Fruit fly (Drosophila melanogaster) whole organism, pupa: ENCODE data around the gene CG2120.

Experiments used
- CG10348 ChIP-seq: fragments of 200-800 bp; sonication (Bioruptor generic); IDR thresholded peaks from 2 replicates; pipeline ENCODE4 v1.3.6; 2022; ENCODE audit warnings: missing biosample characterization, missing genetic modification characterization
- CG12605 ChIP-seq: fragments of 200-800 bp; sonication (Bioruptor generic); IDR thresholded peaks from 2 replicates; pipeline ENCODE4 v1.3.6; 2022; ENCODE audit warnings: missing biosample characterization, missing genetic modification characterization
- CG13204 ChIP-seq: fragments of 200-800 bp; sonication (Bioruptor generic); optimal IDR thresholded peaks from 2 replicates; lab custom pipeline; 2018; ENCODE audit warnings: missing biosample characterization, mild to moderate bottlenecking, missing genetic modification characterization, moderate library complexity
- CG14655 ChIP-seq: fragments of 200-800 bp; sonication (Bioruptor generic); optimal IDR thresholded peaks from 3 replicates; lab custom pipeline; 2017; ENCODE audit warnings: mild to moderate bottlenecking, missing biosample characterization, missing genetic modification reagents, missing genetic modification characterization
- CG15710 ChIP-seq: fragments of 200-800 bp; sonication (Bioruptor generic); optimal IDR thresholded peaks from 2 replicates; lab custom pipeline; 2018; ENCODE audit warnings: missing biosample characterization, mild to moderate bottlenecking, missing genetic modification characterization, moderate library complexity
- CG17806 ChIP-seq: fragments of 200-800 bp; sonication (Bioruptor generic); optimal IDR thresholded peaks from 2 replicates; lab custom pipeline; 2018; ENCODE audit warnings: missing biosample characterization, mild to moderate bottlenecking, missing genetic modification characterization, moderate library complexity
- CG32121 ChIP-seq: fragments of 200-800 bp; sonication (Bioruptor generic); IDR thresholded peaks from 2 replicates; pipeline ENCODE4 v1.3.6; 2022; ENCODE audit warnings: missing biosample characterization, missing genetic modification characterization
- CG34367 ChIP-seq: fragments of 200-800 bp; sonication (Bioruptor generic); optimal IDR thresholded peaks from 2 replicates; lab custom pipeline; 2018; ENCODE audit warnings: missing biosample characterization, mild to moderate bottlenecking, missing genetic modification characterization
- CG4496 ChIP-seq: fragments of 200-800 bp; sonication (Bioruptor generic); IDR thresholded peaks from 3 replicates; pipeline ENCODE4 v1.3.6; 2022; ENCODE audit warnings: missing biosample characterization, missing genetic modification characterization
- CG8159 ChIP-seq: fragments of 200-800 bp; sonication (Bioruptor generic); optimal IDR thresholded peaks from 3 replicates; lab custom pipeline; 2018; ENCODE audit warnings: missing biosample characterization, mild to moderate bottlenecking, missing genetic modification characterization, moderate library complexity
- CG8301 ChIP-seq: fragments of 200-800 bp; sonication (Bioruptor generic); optimal IDR thresholded peaks from 2 replicates; lab custom pipeline; 2018; ENCODE audit warnings: missing biosample characterization, mild to moderate bottlenecking, missing genetic modification characterization
- CG9948 ChIP-seq: fragments of 200-800 bp; sonication (Bioruptor generic); optimal IDR thresholded peaks from 2 replicates; lab custom pipeline; 2018; ENCODE audit warnings: missing biosample characterization, mild to moderate bottlenecking, missing genetic modification characterization, moderate library complexity
- D1 ChIP-seq: fragments of 200-800 bp; sonication (Bioruptor generic); optimal IDR thresholded peaks from 2 replicates; lab custom pipeline; 2018; ENCODE audit warnings: missing biosample characterization, mild to moderate bottlenecking, missing genetic modification characterization, moderate library complexity
- EcR ChIP-seq: fragments of 200-800 bp; sonication (Bioruptor generic); optimal IDR thresholded peaks from 3 replicates; lab custom pipeline; 2019; ENCODE audit warnings: missing biosample characterization, missing genetic modification characterization, mild to moderate bottlenecking, moderate library complexity, missing genetic modification reagents
- Ets98B ChIP-seq: fragments of 200-800 bp; sonication (Bioruptor generic); IDR thresholded peaks from 2 replicates; pipeline ENCODE4 v1.3.6; 2022; ENCODE audit warnings: missing biosample characterization, missing genetic modification characterization
- Pif1A ChIP-seq: fragments of 200-800 bp; sonication (Bioruptor generic); optimal IDR thresholded peaks from 3 replicates; lab custom pipeline; 2016; ENCODE audit warnings: missing biosample characterization, missing genetic modification characterization
- Pif1B ChIP-seq: fragments of 200-800 bp; sonication (Bioruptor generic); optimal IDR thresholded peaks from 3 replicates; lab custom pipeline; 2016; ENCODE audit warnings: missing biosample characterization, missing genetic modification characterization
- Snoo ChIP-seq: fragments of 200-800 bp; sonication (Bioruptor generic); optimal IDR thresholded peaks from 3 replicates; lab custom pipeline; 2017; ENCODE audit warnings: missing biosample characterization, mild to moderate bottlenecking, missing genetic modification characterization, inconsistent platforms
- fd96Ca ChIP-seq: fragments of 200-800 bp; sonication (Bioruptor generic); IDR thresholded peaks from 3 replicates; pipeline ENCODE4 v1.3.6; 2022; ENCODE audit warnings: missing biosample characterization, missing genetic modification characterization
- gl ChIP-seq: fragments of 200-800 bp; sonication (Bioruptor generic); optimal IDR thresholded peaks from 2 replicates; lab custom pipeline; 2018; ENCODE audit warnings: missing biosample characterization, mild to moderate bottlenecking, missing genetic modification characterization
- rn ChIP-seq: fragments of 200-800 bp; sonication (Bioruptor generic); IDR thresholded peaks from 2 replicates; pipeline ENCODE4 v1.3.6; 2022; ENCODE audit warnings: missing biosample characterization, missing genetic modification characterization

CG2120 gene

DNA sequence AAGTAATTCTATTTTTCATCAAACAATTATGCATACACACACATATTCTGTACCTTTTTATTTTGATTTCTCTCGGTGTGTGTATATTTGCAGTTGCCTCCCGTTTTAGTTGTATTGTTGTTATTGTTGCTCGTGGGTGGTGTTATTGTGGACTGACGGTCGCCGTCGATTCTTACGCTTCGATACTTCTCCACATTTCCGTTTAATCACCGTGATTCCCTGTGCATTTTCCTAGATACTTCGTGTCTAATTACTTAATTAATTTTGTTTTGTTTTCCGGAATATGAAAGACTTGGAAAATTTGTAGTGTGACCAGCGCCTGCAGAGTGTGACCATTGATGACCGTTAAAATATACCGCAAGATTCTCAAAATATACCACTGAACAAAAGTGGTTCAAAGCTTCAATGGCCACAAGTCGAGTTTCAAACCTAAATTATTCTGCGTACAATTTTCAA, 41.9 kb upstream of the CG2120 start, which contains the start of gene UbcE2H:
TSS of gene UbcE2H (minus strand) at position 343 of the 456 bp plus-strand sequence.
- TF ChIP-seq rn (GFP tag; lab: Robert Waterston, UW) (no peak), Pif1A (GFP tag; lab: Kevin White, UChicago) (peak; percentile 36), D1 (tag; lab: Kevin White, UChicago) (peak; percentile 39), Pif1B (GFP tag; lab: Kevin White, UChicago) (peak; percentile 28)

DNA sequence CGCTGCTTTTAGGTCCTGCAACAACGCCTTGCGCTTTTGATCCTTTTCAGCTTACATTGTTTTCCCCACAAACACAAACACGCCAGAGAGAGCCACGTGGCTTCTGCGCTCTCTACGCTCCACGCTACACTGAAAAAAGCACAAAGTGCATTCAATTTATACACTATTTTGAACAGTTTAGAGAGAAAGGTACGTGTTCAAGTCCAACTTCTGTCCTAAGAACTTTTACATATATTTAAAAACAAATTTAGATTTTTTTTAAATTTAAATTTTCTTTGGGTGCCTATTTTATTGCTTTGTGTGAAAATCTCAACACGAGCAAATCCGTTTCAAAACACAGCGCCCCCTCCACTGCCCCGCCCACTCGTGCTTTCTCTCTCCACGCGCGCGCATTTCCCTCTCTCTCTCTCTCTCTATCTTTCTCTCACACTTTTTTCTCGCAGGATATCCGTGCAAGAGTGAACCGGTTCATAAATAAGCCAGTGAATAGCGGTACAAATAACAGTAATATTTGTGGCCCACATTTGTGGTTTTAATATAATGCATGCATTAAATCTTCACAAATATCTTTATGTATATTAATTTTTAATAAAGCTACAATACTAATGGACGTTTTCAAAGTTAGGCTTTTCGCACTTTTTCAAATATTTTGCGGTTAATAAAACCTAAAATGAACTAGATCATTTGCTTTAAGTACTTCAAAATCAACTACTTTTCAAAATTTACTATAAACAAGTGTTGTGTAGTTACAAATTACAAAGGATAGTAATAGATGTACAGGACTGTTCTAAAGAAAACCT, 35.4 kb upstream of the CG2120 start:
- TF ChIP-seq CG32121 (GFP tag; lab: Robert Waterston, UW) (peak; percentile 87), D1 (tag; lab: Kevin White, UChicago) (peak; percentile 34), Pif1A (GFP tag; lab: Kevin White, UChicago) (peak; percentile 78), gl (peak; percentile 55), CG12605 (peak; percentile 85), Ets98B (GFP tag; lab: Robert Waterston, UW) (peak; percentile 91), CG8301 (tag; lab: Kevin White, UChicago) (peak; percentile 75), fd96Ca (GFP tag; lab: Robert Waterston, UW) (peak; percentile 84), Snoo (tag; lab: Kevin White, UChicago) (peak; percentile 54), CG34367 (tag; lab: Kevin White, UChicago) (peak; percentile 71), CG17806 (tag; lab: Kevin White, UChicago) (peak; percentile 79), CG8159 (tag; lab: Kevin White, UChicago) (peak; percentile 82), CG15710 (tag; lab: Kevin White, UChicago) (peak; percentile 77), CG9948 (tag; lab: Kevin White, UChicago) (peak; percentile 81), CG13204 (GFP tag; lab: Kevin White, UChicago) (peak; percentile 46), CG10348 (0 out of 2 replicates have a peak, but pooled peaks have one; percentile 24), CG4496 (peak; percentile 93), rn (GFP tag; lab: Robert Waterston, UW) (peak; percentile 25; the same call in 1 of the 2 replicates), EcR (no peak), Pif1B (GFP tag; lab: Kevin White, UChicago) (peak; percentile 70), CG14655 (GFP tag; lab: Kevin White, UChicago) (peak; percentile 83)

DNA sequence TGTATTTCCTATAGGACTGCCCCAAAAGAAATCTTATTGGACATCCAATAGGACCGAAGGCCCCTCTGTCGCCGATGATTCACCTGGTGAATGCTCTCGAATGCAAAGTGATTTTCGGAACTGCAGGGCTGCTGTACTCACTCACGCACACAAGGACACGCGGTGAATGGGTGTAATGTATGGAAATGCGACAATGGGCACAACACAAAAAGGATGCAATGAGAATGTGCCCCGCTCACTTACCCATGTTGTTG, 34.9 kb upstream of the CG2120 start:
- no peak for TF ChIP-seq Snoo (tag; lab: Kevin White, UChicago)
- TF ChIP-seq CG34367 (tag; lab: Kevin White, UChicago): no peak
- no peak for TF ChIP-seq Pif1B (GFP tag; lab: Kevin White, UChicago)
- TF ChIP-seq gl: no peak
- no peak for TF ChIP-seq CG14655 (GFP tag; lab: Kevin White, UChicago)
- no peak for TF ChIP-seq CG32121 (GFP tag; lab: Robert Waterston, UW)
- no peak for TF ChIP-seq CG8301 (tag; lab: Kevin White, UChicago)
- no peak for TF ChIP-seq Ets98B (GFP tag; lab: Robert Waterston, UW)
- no peak for TF ChIP-seq CG17806 (tag; lab: Kevin White, UChicago)
- no peak for TF ChIP-seq CG12605
- TF ChIP-seq CG4496: no peak
- TF ChIP-seq D1 (tag; lab: Kevin White, UChicago): no peak
- no peak for TF ChIP-seq CG13204 (GFP tag; lab: Kevin White, UChicago)
- TF ChIP-seq CG8159 (tag; lab: Kevin White, UChicago): no peak
- no peak for TF ChIP-seq CG10348
- TF ChIP-seq rn (GFP tag; lab: Robert Waterston, UW): no peak
- TF ChIP-seq CG15710 (tag; lab: Kevin White, UChicago): no peak
- TF ChIP-seq CG9948 (tag; lab: Kevin White, UChicago): no peak

DNA sequence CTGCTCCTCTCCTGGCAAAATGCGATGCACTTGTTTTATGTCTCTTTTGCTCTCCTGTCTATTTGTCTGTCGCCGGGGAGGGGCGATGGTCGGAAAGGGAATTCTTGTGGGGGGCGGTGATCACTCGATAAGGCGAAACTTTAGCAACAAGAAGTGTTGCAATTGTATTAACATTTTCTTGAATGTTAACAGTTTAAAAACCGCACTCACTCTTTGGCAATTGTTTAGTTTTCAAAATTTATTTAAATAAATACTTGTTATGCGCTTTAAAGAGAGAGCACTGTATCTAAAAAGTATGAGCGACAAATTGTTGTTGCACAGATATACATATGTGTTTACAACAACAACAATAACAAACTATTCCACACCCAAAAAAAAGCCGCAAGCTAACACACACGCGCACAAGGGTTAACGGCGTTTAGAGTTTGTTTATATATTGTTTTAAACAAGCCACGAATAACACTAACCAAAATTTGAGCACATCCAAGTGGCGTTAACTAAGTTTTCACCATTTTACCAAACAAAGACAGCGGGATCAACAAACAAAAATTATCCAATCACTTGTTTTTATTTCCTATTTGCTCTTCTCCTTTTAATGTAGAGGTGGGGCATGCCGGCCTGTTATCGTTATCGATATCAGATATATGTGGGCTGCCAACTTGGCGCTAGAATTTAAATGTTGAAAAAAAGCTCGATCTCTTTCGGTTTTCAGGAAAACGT, 34.0 kb upstream of the CG2120 start, which contains the start of gene CG2258:
TSS of gene CG2258 (minus strand) at position 617 of the 720 bp plus-strand sequence.
- TF ChIP-seq CG8301 (tag; lab: Kevin White, UChicago): peak; percentile 91
- TF ChIP-seq CG10348: peak; percentile 73; the same call in 1 of the 2 replicates
- peak; percentile 93 for TF ChIP-seq CG14655 (GFP tag; lab: Kevin White, UChicago)
- peak; percentile 70 for TF ChIP-seq gl
- peak; percentile 98 for TF ChIP-seq CG4496
- peak; percentile 37 for TF ChIP-seq D1 (tag; lab: Kevin White, UChicago)
- TF ChIP-seq EcR: no peak
- peak; percentile 96 for TF ChIP-seq fd96Ca (GFP tag; lab: Robert Waterston, UW)
- peak; percentile 40 for TF ChIP-seq Snoo (tag; lab: Kevin White, UChicago)
- TF ChIP-seq CG13204 (GFP tag; lab: Kevin White, UChicago): peak; percentile 73
- peak; percentile 91 for TF ChIP-seq CG15710 (tag; lab: Kevin White, UChicago)
- peak; percentile 97 for TF ChIP-seq CG32121 (GFP tag; lab: Robert Waterston, UW)
- TF ChIP-seq Ets98B (GFP tag; lab: Robert Waterston, UW): peak; percentile 97
- peak; percentile 91 for TF ChIP-seq Pif1B (GFP tag; lab: Kevin White, UChicago)
- peak; percentile 87 for TF ChIP-seq CG34367 (tag; lab: Kevin White, UChicago)
- TF ChIP-seq CG12605: peak; percentile 96
- peak; percentile 88 for TF ChIP-seq Pif1A (GFP tag; lab: Kevin White, UChicago)
- TF ChIP-seq CG9948 (tag; lab: Kevin White, UChicago): peak; percentile 88
- peak; percentile 88 for TF ChIP-seq CG8159 (tag; lab: Kevin White, UChicago)
- peak; percentile 91 for TF ChIP-seq rn (GFP tag; lab: Robert Waterston, UW)
- peak; percentile 89 for TF ChIP-seq CG17806 (tag; lab: Kevin White, UChicago)
